Fruit fly (Drosophila melanogaster): ENCODE measurements around the gene Stat92E.

DNA sequence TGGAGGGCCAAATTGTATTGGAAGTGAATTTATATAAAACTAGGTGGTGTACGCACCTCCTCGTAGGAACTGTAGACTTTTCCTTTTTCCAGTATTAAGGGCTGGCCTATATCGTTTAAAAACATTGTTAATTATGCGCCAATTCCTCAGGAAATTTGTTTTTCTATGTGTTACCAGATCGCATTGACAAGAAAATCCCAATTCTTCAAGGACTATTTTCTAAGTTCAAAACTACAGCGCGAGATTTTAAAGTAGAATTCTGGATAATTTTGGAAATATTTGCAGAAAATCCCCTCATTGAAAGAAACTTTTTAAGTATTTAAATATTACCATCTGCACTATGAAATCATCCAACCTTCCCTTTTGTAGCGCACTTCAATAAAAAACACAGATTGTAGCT lies 29.3 kb upstream of the Stat92E start, which contains the start of gene CG34008:
- TF ChIP-seq CG11617 (GFP tag; optimal IDR thresholded peaks at IDR 0.05) (no peak), cnc (optimal IDR thresholded peaks at IDR 0.05) (no peak)
